Worm (Caenorhabditis elegans): ENCODE results near the gene C05D11.8.

ce11 chrIII:6476380-6476779, 49.3 kb upstream of the C05D11.8 start:
- TF ChIP-seq egl-27 (tag; optimal IDR thresholded peaks at IDR 0.05) (no peak), lin-39 (tag; optimal IDR thresholded peaks at IDR 0.05) (no peak), unc-62 (GFP tag; optimal IDR thresholded peaks at IDR 0.05 in 1 of 2) (no peak), unc-62 (tag; optimal IDR thresholded peaks at IDR 0.05) (no peak), pqm-1 (tag; optimal IDR thresholded peaks at IDR 0.05) (no peak), nhr-76 (tag; optimal IDR thresholded peaks at IDR 0.05) (no peak)

Data from whole organism, L4 larva.